Worm (Caenorhabditis elegans): Measurements from ENCODE around the gene igeg-1.

The igeg-1 gene

DNA sequence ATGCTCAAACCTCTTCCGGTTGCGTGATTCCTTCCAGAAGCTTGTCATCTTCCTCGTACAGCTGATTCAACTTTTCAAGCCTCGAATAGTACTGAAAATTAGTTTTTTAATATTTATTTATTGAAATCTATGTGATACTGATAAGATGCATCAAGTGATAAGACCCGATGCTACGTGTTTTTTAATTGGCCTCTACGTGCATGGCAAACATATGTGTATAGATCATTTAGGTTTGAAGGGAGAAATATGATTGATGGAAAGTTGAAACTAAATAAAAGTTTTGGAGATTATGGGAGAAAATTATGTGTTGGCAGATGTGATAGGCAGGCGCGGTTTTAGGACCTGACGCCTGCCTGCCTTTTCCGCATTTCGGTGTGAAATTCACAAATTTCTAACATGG, 18.2 kb upstream of the igeg-1 start (continued):
- TF ChIP-seq mdt-29 (GFP tag; IDR thresholded peaks at IDR 0.05): no peak
- no peak for TF ChIP-seq ctbp-1 (GFP tag; IDR thresholded peaks at IDR 0.05)
- no peak for TF ChIP-seq nhr-42 (GFP tag; IDR thresholded peaks at IDR 0.05)
- TF ChIP-seq zip-11 (GFP tag; IDR thresholded peaks at IDR 0.05): no peak
- no peak for TF ChIP-seq lsy-2 (tag; optimal IDR thresholded peaks at IDR 0.05)
- no peak for TF ChIP-seq lin-15B (tag; optimal IDR thresholded peaks at IDR 0.05)
- no peak for TF ChIP-seq cey-2 (tag; optimal IDR thresholded peaks at IDR 0.05; ENCODE audit: borderline replicate concordance, insufficient read depth)
- TF ChIP-seq zfp-2 (tag; optimal IDR thresholded peaks at IDR 0.05): no peak
- TF ChIP-seq F49E8.2 (tag; optimal IDR thresholded peaks at IDR 0.05; ENCODE audit: borderline replicate concordance): no peak
- no peak for TF ChIP-seq hif-1 (tag; optimal IDR thresholded peaks at IDR 0.05)
- TF ChIP-seq duxl-1 (tag; optimal IDR thresholded peaks at IDR 0.05; ENCODE audit: poor library complexity): no peak
- TF ChIP-seq lin-29 (GFP tag; IDR thresholded peaks at IDR 0.05): no peak
- peak; percentile 2 for TF ChIP-seq nhr-102 (tag; optimal IDR thresholded peaks at IDR 0.05)
- TF ChIP-seq F44E2.7 (GFP tag; IDR thresholded peaks at IDR 0.05): no peak
- TF ChIP-seq hlh-11 (tag; optimal IDR thresholded peaks at IDR 0.05): peak; percentile 48
- no peak for TF ChIP-seq nhr-111 (GFP tag; optimal IDR thresholded peaks at IDR 0.05)
- no peak for TF ChIP-seq nhr-237 (tag; optimal IDR thresholded peaks at IDR 0.05)
- TF ChIP-seq mxl-2 (GFP tag; conservative IDR thresholded peaks at IDR 0.05): no peak
- TF ChIP-seq sdz-12 (GFP tag; optimal IDR thresholded peaks at IDR 0.05): no peak
- TF ChIP-seq egl-27 (tag; optimal IDR thresholded peaks at IDR 0.05): no peak
- peak; percentile 42 for TF ChIP-seq nhr-48 (tag; optimal IDR thresholded peaks at IDR 0.05)
- no peak for TF ChIP-seq nhr-77 (tag; optimal IDR thresholded peaks at IDR 0.05)
- TF ChIP-seq ceh-20 (GFP tag; IDR thresholded peaks at IDR 0.05): peak; percentile 42; the same call in 1 of the 2 replicates
- no peak for TF ChIP-seq dmd-9 (GFP tag; IDR thresholded peaks at IDR 0.05)
- no peak for TF ChIP-seq T20F7.1 (GFP tag; optimal IDR thresholded peaks at IDR 0.05)
- no peak for TF ChIP-seq ceh-62 (tag; optimal IDR thresholded peaks at IDR 0.05)
- TF ChIP-seq ama-1 (optimal IDR thresholded peaks at IDR 0.05): no peak
- no peak for TF ChIP-seq zfp-3 (GFP tag; conservative IDR thresholded peaks at IDR 0.05)
- no peak for TF ChIP-seq madf-9 (GFP tag; conservative IDR thresholded peaks at IDR 0.05)
- TF ChIP-seq ztf-7 (tag; optimal IDR thresholded peaks at IDR 0.05): no peak
- no peak for TF ChIP-seq aha-1 (tag)
- TF ChIP-seq Y48G9A.11 (GFP tag; IDR thresholded peaks at IDR 0.05): no peak
- no peak for TF ChIP-seq daf-19 (GFP tag; conservative IDR thresholded peaks at IDR 0.05)
- no peak for TF ChIP-seq mxl-3 (GFP tag; optimal IDR thresholded peaks at IDR 0.05)
- no peak for TF ChIP-seq dpl-1 (GFP tag; optimal IDR thresholded peaks at IDR 0.05)
- TF ChIP-seq spr-3 (GFP tag; optimal IDR thresholded peaks at IDR 0.05): no peak
- TF ChIP-seq hlh-30 (tag; optimal IDR thresholded peaks at IDR 0.05; ENCODE audit: insufficient read depth): peak; percentile 6
- TF ChIP-seq nhr-10 (tag; optimal IDR thresholded peaks at IDR 0.05): no peak
- TF ChIP-seq lin-1 (GFP tag; IDR thresholded peaks at IDR 0.05): no peak

- TF ChIP-seq aha-1 (tag): peak; percentile 37
- TF ChIP-seq R02D3.7 (tag; optimal IDR thresholded peaks at IDR 0.05): no peak
- TF ChIP-seq daf-16 (GFP tag; optimal IDR thresholded peaks at IDR 0.05): no peak
- TF ChIP-seq daf-16 (tag; optimal IDR thresholded peaks at IDR 0.05): peak; percentile 4
- no peak for TF ChIP-seq nhr-6 (tag; optimal IDR thresholded peaks at IDR 0.05)
Observed at ce11 chrIV:4545818-4546217, 16.6 kb upstream of the igeg-1 start, which contains the start of gene ZK185.5. Gene ZK185.5, minus strand, starts transcription at chrIV:4545918.

Measured in whole organism, L4 larva.